Worm (Caenorhabditis elegans) whole organism, L1 larva: Measurements from ENCODE around the gene mrpl-1.

Experiments
- ceh-82 ChIP-seq, 3 experiments: fragments of 150-350 bp in 1 of 3; sonication (generic microtip) in 2 of 3; optimal IDR thresholded peaks; 2 replicates each; lab custom pipeline; 2014 to 2017; ENCODE audit warnings: missing biosample characterization in 3 of 3, missing genetic modification characterization in 3 of 3
- egl-27 ChIP-seq, 2 experiments: fragments of 150-350 bp in 1 of 2; sonication (generic microtip); optimal IDR thresholded peaks; 3 replicates each; lab custom pipeline; 2017 to 2018; ENCODE audit warnings: missing biosample characterization in 2 of 2, missing genetic modification characterization in 2 of 2, missing genetic modification reagents in 2 of 2
- fos-1 ChIP-seq: fragments of 150-350 bp; optimal IDR thresholded peaks from 2 replicates; lab custom pipeline; 2014; ENCODE audit warnings: missing biosample characterization, missing genetic modification characterization
- lin-39 ChIP-seq: fragments of 150-350 bp; optimal IDR thresholded peaks from 2 replicates; lab custom pipeline; 2014; ENCODE audit warnings: missing biosample characterization, missing genetic modification reagents, missing genetic modification characterization
- lir-3 ChIP-seq: sonication (generic microtip); optimal IDR thresholded peaks from 2 replicates; lab custom pipeline; 2016; ENCODE audit warnings: mild to moderate bottlenecking, missing genetic modification characterization, moderate library complexity, missing compliant biosample characterization; ENCODE audit not compliant: poor library complexity
- nhr-84 ChIP-seq: sonication (generic microtip); optimal IDR thresholded peaks from 2 replicates; lab custom pipeline; 2017; ENCODE audit warnings: missing biosample characterization, missing genetic modification characterization
- nhr-90 ChIP-seq: sonication (generic microtip); optimal IDR thresholded peaks from 2 replicates; lab custom pipeline; 2016; ENCODE audit warnings: mild to moderate bottlenecking, missing genetic modification characterization, missing compliant biosample characterization; ENCODE audit not compliant: poor library complexity
- pag-3 ChIP-seq: sonication (generic microtip); optimal IDR thresholded peaks from 2 replicates; lab custom pipeline; 2017; ENCODE audit warnings: missing genetic modification characterization, mild to moderate bottlenecking, missing compliant biosample characterization, antibody characterized with exemption, borderline replicate concordance; ENCODE audit not compliant: insufficient read depth
- pqm-1 ChIP-seq: sonication (generic microtip); optimal IDR thresholded peaks from 3 replicates; lab custom pipeline; 2017; ENCODE audit warnings: missing biosample characterization, missing genetic modification characterization
- rnt-1 ChIP-seq: sonication (generic microtip); optimal IDR thresholded peaks from 2 replicates; lab custom pipeline; 2016; ENCODE audit warnings: mild to moderate bottlenecking, missing genetic modification characterization, moderate library complexity, missing compliant biosample characterization
- unc-62 ChIP-seq: fragments of 150-350 bp; optimal IDR thresholded peaks from 2 replicates; lab custom pipeline; 2014; ENCODE audit warnings: missing biosample characterization, missing genetic modification reagents, missing genetic modification characterization
- zag-1 ChIP-seq: fragments of 150-350 bp; optimal IDR thresholded peaks from 2 replicates; lab custom pipeline; 2014; ENCODE audit warnings: missing biosample characterization, missing genetic modification characterization
- ztf-11 ChIP-seq, 2 experiments: sonication (generic microtip); optimal IDR thresholded peaks; 2 replicates each; lab custom pipeline; 2016 to 2017; ENCODE audit warnings: missing genetic modification characterization in 2 of 2, missing biosample characterization in 1 of 2, missing compliant biosample characterization in 1 of 2
- ztf-4 ChIP-seq: fragments of 150-350 bp; optimal IDR thresholded peaks from 2 replicates; lab custom pipeline; 2014; ENCODE audit warnings: missing biosample characterization, missing genetic modification characterization

DNA sequence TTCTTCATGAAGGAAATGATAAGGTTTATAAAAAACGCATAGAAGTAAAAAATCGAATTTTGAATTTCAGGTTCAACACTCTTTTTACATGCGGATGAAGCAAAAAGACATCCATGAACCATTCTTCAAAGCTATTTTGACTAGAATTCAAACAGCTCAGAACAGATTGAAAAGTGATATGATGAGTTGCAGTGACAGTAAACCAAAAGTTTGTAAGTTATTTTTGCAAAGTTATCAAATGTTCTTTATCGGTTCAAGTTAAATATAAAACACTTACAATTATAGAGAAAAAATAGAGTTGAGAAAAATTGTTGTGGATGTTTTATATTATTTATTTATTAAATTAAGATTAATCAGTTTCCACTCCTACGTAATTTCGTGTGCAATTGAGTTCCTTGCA is 17.1 kb downstream of the mrpl-1 start:
- TF ChIP-seq ztf-11 (tag; optimal IDR thresholded peaks at IDR 0.05; lab: Kevin White, UChicago): no peak
- no peak for TF ChIP-seq ztf-4 (tag; lab: Kevin White, UChicago)
- TF ChIP-seq rnt-1 (tag; lab: Kevin White, UChicago): no peak
- TF ChIP-seq nhr-84 (tag; lab: Kevin White, UChicago): no peak
- TF ChIP-seq fos-1 (tag; lab: Kevin White, UChicago): no peak
- no peak for TF ChIP-seq pqm-1 (tag; lab: Kevin White, UChicago)
- TF ChIP-seq nhr-90 (tag; lab: Kevin White, UChicago): no peak
- no peak for TF ChIP-seq egl-27 (tag; optimal IDR thresholded peaks at IDR 0.05; lab: Kevin White, UChicago)
- no peak for TF ChIP-seq lin-39 (tag; lab: Kevin White, UChicago)
- TF ChIP-seq pag-3 (tag; lab: Kevin White, UChicago): no peak
- no peak for TF ChIP-seq lir-3 (tag; lab: Kevin White, UChicago)
- no peak for TF ChIP-seq zag-1 (tag; lab: Kevin White, UChicago)
- no peak for TF ChIP-seq unc-62 (GFP tag; lab: Kevin White, UChicago)
- TF ChIP-seq ceh-82 (tag; optimal IDR thresholded peaks at IDR 0.05; lab: Kevin White, UChicago): no peak
